Fruit fly (Drosophila melanogaster) whole organism, embryonic: ENCODE measurements around the gene Seipin.

Experiments
- ATbp ChIP-seq: fragments of 200-800 bp; sonication (Bioruptor generic); optimal IDR thresholded peaks from 2 replicates; lab custom pipeline; 2017; ENCODE audit warnings: missing biosample characterization, mild to moderate bottlenecking, missing genetic modification characterization, missing genetic modification reagents
- Atf3 ChIP-seq: fragments of 200-800 bp; sonication (Bioruptor generic); optimal IDR thresholded peaks from 3 replicates; lab custom pipeline; 2016; ENCODE audit warnings: missing biosample characterization, missing genetic modification characterization
- CG10274 ChIP-seq: fragments of 200-800 bp; sonication (Bioruptor generic); optimal IDR thresholded peaks from 3 replicates; lab custom pipeline; 2017; ENCODE audit warnings: missing biosample characterization, mild to moderate bottlenecking, missing genetic modification characterization
- CG10654 ChIP-seq: fragments of 200-800 bp; sonication (Bioruptor generic); optimal IDR thresholded peaks from 2 replicates; lab custom pipeline; 2016; ENCODE audit warnings: missing biosample characterization, missing genetic modification characterization
- CG10979 ChIP-seq: fragments of 200-800 bp; sonication (Bioruptor generic); optimal IDR thresholded peaks from 2 replicates; lab custom pipeline; 2018; ENCODE audit warnings: missing biosample characterization, mild to moderate bottlenecking, missing genetic modification characterization, moderate library complexity
- CG12155 ChIP-seq: fragments of 200-800 bp; sonication (Bioruptor generic); optimal IDR thresholded peaks from 3 replicates; lab custom pipeline; 2016; ENCODE audit warnings: missing biosample characterization, missing genetic modification characterization
- CG13775 ChIP-seq: fragments of 200-800 bp; sonication (Bioruptor generic); optimal IDR thresholded peaks from 3 replicates; lab custom pipeline; 2017; ENCODE audit warnings: missing biosample characterization, mild to moderate bottlenecking, missing genetic modification characterization
- CG15011 ChIP-seq: fragments of 200-800 bp; sonication (Bioruptor generic); optimal IDR thresholded peaks from 3 replicates; lab custom pipeline; 2018; ENCODE audit warnings: missing biosample characterization, mild to moderate bottlenecking, missing genetic modification characterization
- CG1603 ChIP-seq: fragments of 200-800 bp; sonication (Bioruptor generic); optimal IDR thresholded peaks from 2 replicates; lab custom pipeline; 2019; ENCODE audit warnings: missing biosample characterization, mild to moderate bottlenecking, missing genetic modification characterization, moderate library complexity
- CG17912 ChIP-seq: fragments of 200-800 bp; sonication (Bioruptor generic); optimal IDR thresholded peaks from 2 replicates; lab custom pipeline; 2018; ENCODE audit warnings: missing biosample characterization, mild to moderate bottlenecking, missing genetic modification characterization
- CG30403 ChIP-seq: fragments of 200-800 bp; sonication (Bioruptor generic); optimal IDR thresholded peaks from 3 replicates; lab custom pipeline; 2016; ENCODE audit warnings: missing biosample characterization, missing genetic modification characterization
- CG31224 ChIP-seq: fragments of 200-800 bp; sonication (Bioruptor generic); IDR thresholded peaks from 2 replicates; pipeline ENCODE4 v1.3.6; 2022; ENCODE audit warnings: missing biosample characterization, missing genetic modification characterization
- CG34422 ChIP-seq: fragments of 200-800 bp; sonication (Bioruptor generic); IDR thresholded peaks from 3 replicates; pipeline ENCODE4 v1.3.6; 2022; ENCODE audit warnings: missing biosample characterization, missing genetic modification characterization
- CG42726 ChIP-seq: fragments of 200-800 bp; sonication (Bioruptor generic); IDR thresholded peaks from 2 replicates; pipeline ENCODE4 v1.3.6; 2022; ENCODE audit warnings: missing biosample characterization, missing genetic modification characterization; ENCODE audit not compliant: partially characterized antibody
- CG4707 ChIP-seq: fragments of 200-800 bp; sonication (Bioruptor generic); optimal IDR thresholded peaks from 2 replicates; lab custom pipeline; 2018; ENCODE audit warnings: missing biosample characterization, mild to moderate bottlenecking, missing genetic modification characterization, moderate library complexity
- CG6683 ChIP-seq: fragments of 200-800 bp; sonication (Bioruptor generic); optimal IDR thresholded peaks from 2 replicates; lab custom pipeline; 2017; ENCODE audit warnings: missing biosample characterization, mild to moderate bottlenecking, missing genetic modification characterization, missing genetic modification reagents
- CG6813 ChIP-seq: fragments of 200-800 bp; sonication (Bioruptor generic); optimal IDR thresholded peaks from 2 replicates; lab custom pipeline; 2017; ENCODE audit warnings: missing biosample characterization, missing genetic modification characterization, mild to moderate bottlenecking, moderate library complexity, missing genetic modification reagents
- CG6854 ChIP-seq: fragments of 200-800 bp; sonication (Bioruptor generic); optimal IDR thresholded peaks from 3 replicates; lab custom pipeline; 2017; ENCODE audit warnings: missing biosample characterization, mild to moderate bottlenecking, missing genetic modification characterization
- CG7372 ChIP-seq: fragments of 200-800 bp; sonication (Bioruptor generic); IDR thresholded peaks from 2 replicates; pipeline ENCODE4 v1.3.6; 2022; ENCODE audit warnings: missing biosample characterization, missing genetic modification characterization
- CG8765 ChIP-seq: fragments of 200-800 bp; sonication (Bioruptor generic); IDR thresholded peaks from 2 replicates; pipeline ENCODE4 v1.3.6; 2022; ENCODE audit warnings: missing biosample characterization, missing genetic modification characterization
- D ChIP-seq, 2 experiments: fragments of 200-800 bp in 1 of 2; fragments of >200 bp in 1 of 2; sonication (Bioruptor generic) in 1 of 2; optimal IDR thresholded peaks; 2 replicates in 1 of 2; 3 replicates in 1 of 2; lab custom pipeline; 2017; ENCODE audit warnings: mild to moderate bottlenecking in 1 of 2, missing biosample characterization in 1 of 2, missing genetic modification characterization in 1 of 2, missing genetic modification reagents in 1 of 2
- D19B ChIP-seq: fragments of 200-800 bp; sonication (Bioruptor generic); optimal IDR thresholded peaks from 2 replicates; lab custom pipeline; 2017; ENCODE audit warnings: missing biosample characterization, mild to moderate bottlenecking, missing genetic modification characterization
- Doc2 ChIP-seq: fragments of 200-800 bp; sonication (Bioruptor generic); IDR thresholded peaks from 2 replicates; pipeline ENCODE4 v1.3.6; 2022; ENCODE audit warnings: missing biosample characterization, missing genetic modification characterization
- Gug ChIP-seq: fragments of 200-800 bp; sonication (Bioruptor generic); IDR thresholded peaks from 4 replicates; pipeline ENCODE4 v1.3.6; 2022; ENCODE audit warnings: missing biosample characterization, missing genetic modification characterization
- HLH54F ChIP-seq: fragments of 200-800 bp; sonication (Bioruptor generic); optimal IDR thresholded peaks from 3 replicates; lab custom pipeline; 2016; ENCODE audit warnings: missing biosample characterization, missing genetic modification characterization
- NC2β ChIP-seq: fragments of 200-800 bp; sonication (Bioruptor generic); optimal IDR thresholded peaks from 2 replicates; lab custom pipeline; 2016; ENCODE audit warnings: missing biosample characterization, missing genetic modification characterization
- Oaz ChIP-seq: fragments of 200-800 bp; sonication (Bioruptor generic); IDR thresholded peaks from 2 replicates; pipeline ENCODE4 v1.3.6; 2022; ENCODE audit warnings: missing biosample characterization, missing genetic modification characterization
- Sox102F ChIP-seq: fragments of 200-800 bp; sonication (Bioruptor generic); optimal IDR thresholded peaks from 2 replicates; lab custom pipeline; 2018; ENCODE audit warnings: missing biosample characterization, mild to moderate bottlenecking, missing genetic modification characterization, moderate library complexity
- Ssrp ChIP-seq: fragments of 200-800 bp; sonication (Bioruptor generic); optimal IDR thresholded peaks from 2 replicates; lab custom pipeline; 2018; ENCODE audit warnings: missing biosample characterization, mild to moderate bottlenecking, missing genetic modification characterization, moderate library complexity
- Trl ChIP-seq, 3 experiments: fragments of >200 bp in 2 of 3; fragments of 200-800 bp in 1 of 3; sonication (Bioruptor generic) in 1 of 3; optimal IDR thresholded peaks; 2 replicates in 1 of 3; 3 replicates in 2 of 3; lab custom pipeline; 2016 to 2017; ENCODE audit warnings: missing biosample characterization in 1 of 3, missing genetic modification characterization in 1 of 3
- ab ChIP-seq: fragments of 200-800 bp; sonication (Bioruptor generic); optimal IDR thresholded peaks from 2 replicates; lab custom pipeline; 2016; ENCODE audit warnings: missing biosample characterization, missing genetic modification characterization
- aop ChIP-seq: fragments of 200-800 bp; sonication (Bioruptor generic); IDR thresholded peaks from 2 replicates; pipeline ENCODE4 v1.3.6; 2022; ENCODE audit warnings: missing biosample characterization, missing genetic modification characterization
- cato ChIP-seq: fragments of 200-800 bp; sonication (Bioruptor generic); optimal IDR thresholded peaks from 2 replicates; lab custom pipeline; 2016; ENCODE audit warnings: missing biosample characterization, missing genetic modification characterization, borderline replicate concordance
- chm ChIP-seq: fragments of 200-800 bp; sonication (Bioruptor generic); IDR thresholded peaks from 2 replicates; pipeline ENCODE4 v1.3.6; 2022; ENCODE audit warnings: missing biosample characterization, missing genetic modification characterization
- da ChIP-seq: fragments of 200-800 bp; sonication (Bioruptor generic); optimal IDR thresholded peaks from 2 replicates; lab custom pipeline; 2016; ENCODE audit warnings: missing biosample characterization, missing genetic modification characterization
- dysf ChIP-seq: fragments of 200-800 bp; sonication (Bioruptor generic); IDR thresholded peaks from 3 replicates; pipeline ENCODE4 v1.3.6; 2022; ENCODE audit warnings: missing biosample characterization, missing genetic modification characterization
- fd102C ChIP-seq: fragments of 200-800 bp; sonication (Bioruptor generic); optimal IDR thresholded peaks from 2 replicates; lab custom pipeline; 2018; ENCODE audit warnings: missing biosample characterization, mild to moderate bottlenecking, missing genetic modification characterization, moderate library complexity
- gcm2 ChIP-seq: fragments of 200-800 bp; sonication (Bioruptor generic); optimal IDR thresholded peaks from 2 replicates; lab custom pipeline; 2016; ENCODE audit warnings: missing biosample characterization, missing genetic modification characterization
- jigr1 ChIP-seq: fragments of 200-800 bp; sonication (Bioruptor generic); IDR thresholded peaks from 3 replicates; pipeline ENCODE4 v1.3.6; 2022; ENCODE audit warnings: missing biosample characterization, missing genetic modification characterization
- klu ChIP-seq: fragments of 200-800 bp; sonication (Bioruptor generic); IDR thresholded peaks from 2 replicates; pipeline ENCODE4 v1.3.6; 2022; ENCODE audit warnings: missing biosample characterization, missing genetic modification characterization
- lmd ChIP-seq: fragments of 200-800 bp; sonication (Bioruptor generic); IDR thresholded peaks from 2 replicates; pipeline ENCODE4 v1.3.6; 2022; ENCODE audit warnings: missing biosample characterization, missing genetic modification characterization
- pfk ChIP-seq: fragments of 200-800 bp; sonication (Bioruptor generic); optimal IDR thresholded peaks from 2 replicates; lab custom pipeline; 2018; ENCODE audit warnings: missing biosample characterization, mild to moderate bottlenecking, missing genetic modification characterization, moderate library complexity
- scrt ChIP-seq: fragments of 200-800 bp; sonication (Bioruptor generic); optimal IDR thresholded peaks from 2 replicates; lab custom pipeline; 2018; ENCODE audit warnings: missing biosample characterization, mild to moderate bottlenecking, missing genetic modification characterization, moderate library complexity
- sna ChIP-seq: fragments of 200-800 bp; sonication (Bioruptor generic); IDR thresholded peaks from 2 replicates; pipeline ENCODE4 v1.3.6; 2022; ENCODE audit warnings: missing biosample characterization, missing genetic modification characterization; ENCODE audit not compliant: partially characterized antibody
- trem ChIP-seq: fragments of 200-800 bp; optimal IDR thresholded peaks from 3 replicates; lab custom pipeline; 2019; ENCODE audit warnings: missing biosample characterization, mild to moderate bottlenecking, missing genetic modification characterization, moderate library complexity
- ttk ChIP-seq: fragments of 200-800 bp; sonication (Bioruptor generic); IDR thresholded peaks from 2 replicates; pipeline ENCODE4 v2.1.2; 2022; ENCODE audit warnings: missing biosample characterization, missing genetic modification characterization
- vfl ChIP-seq: fragments of 200-800 bp; sonication (Bioruptor generic); optimal IDR thresholded peaks from 2 replicates; lab custom pipeline; 2016; ENCODE audit warnings: missing biosample characterization, missing genetic modification characterization
- wek ChIP-seq: fragments of 200-800 bp; sonication (Bioruptor generic); optimal IDR thresholded peaks from 3 replicates; lab custom pipeline; 2018; ENCODE audit warnings: missing biosample characterization, mild to moderate bottlenecking, missing genetic modification characterization, moderate library complexity

Seipin gene

dm6 chrX:2646022-2646761 is 26.6 kb downstream of the Seipin start:
- TF ChIP-seq CG6813 (GFP tag; lab: Kevin White, UChicago) (peak; percentile 96), da (GFP tag; lab: Kevin White, UChicago) (peak; percentile 92), gcm2 (GFP tag; lab: Kevin White, UChicago) (peak; percentile 92), CG6854 (GFP tag; lab: Kevin White, UChicago) (peak; percentile 97), Ssrp (tag; lab: Kevin White, UChicago) (peak; percentile 95), CG17912 (GFP tag; lab: Kevin White, UChicago) (peak; percentile 76), Trl (optimal IDR thresholded peaks at IDR 0.05; lab: Kevin White, UChicago) (peak; percentile 54 to 82), Trl (GFP tag; optimal IDR thresholded peaks at IDR 0.05; lab: Kevin White, UChicago) (peak; percentile 95), scrt (GFP tag; lab: Kevin White, UChicago) (peak; percentile 94), ATbp (GFP tag; lab: Kevin White, UChicago) (peak; percentile 98), aop (GFP tag; lab: Robert Waterston, UW) (peak; percentile 88), CG10274 (GFP tag; lab: Kevin White, UChicago) (peak; percentile 89), CG10979 (tag; lab: Kevin White, UChicago) (peak; percentile 94), wek (GFP tag; lab: Kevin White, UChicago) (peak; percentile 91), Atf3 (GFP tag; lab: Kevin White, UChicago) (peak; percentile 92), CG30403 (peak; percentile 98), jigr1 (GFP tag; lab: Robert Waterston, UW) (peak; percentile 90), Sox102F (GFP tag; lab: Kevin White, UChicago) (peak; percentile 97), fd102C (GFP tag; lab: Kevin White, UChicago) (peak; percentile 73), chm (peak; percentile 96), cato (peak; percentile 90), CG4707 (GFP tag; lab: Kevin White, UChicago) (peak; percentile 95), CG10654 (GFP tag; lab: Kevin White, UChicago) (peak; percentile 93), vfl (peak; percentile 93), sna (no peak), Gug (GFP tag; lab: Robert Waterston, UW) (peak; percentile 91; the same call in 3 of the 4 replicates), Doc2 (GFP tag; lab: Robert Waterston, UW) (peak; percentile 76; the same call in 1 of the 2 replicates), CG12155 (GFP tag; lab: Kevin White, UChicago) (peak; percentile 95), CG42726 (GFP tag; lab: Robert Waterston, UW) (peak; percentile 22; the same call in 1 of the 2 replicates), Oaz (GFP tag; lab: Robert Waterston, UW) (peak; percentile 96), CG13775 (GFP tag; lab: Kevin White, UChicago) (peak; percentile 95), pfk (GFP tag; lab: Kevin White, UChicago) (peak; percentile 98), CG8765 (GFP tag; lab: Robert Waterston, UW) (peak; percentile 73; the same call in 1 of the 2 replicates), CG1603 (peak; percentile 98), CG7372 (GFP tag; lab: Robert Waterston, UW) (peak; percentile 92), dysf (GFP tag; lab: Robert Waterston, UW) (peak; percentile 97), D (optimal IDR thresholded peaks at IDR 0.05; lab: Kevin White, UChicago) (no peak), D (GFP tag; optimal IDR thresholded peaks at IDR 0.05; lab: Kevin White, UChicago) (peak; percentile 93), trem (tag; lab: Kevin White, UChicago) (peak; percentile 90), lmd (peak; percentile 97), CG6683 (GFP tag; lab: Kevin White, UChicago) (peak; percentile 93), NC2β (GFP tag; lab: Kevin White, UChicago) (peak; percentile 96), CG31224 (peak; percentile 91), HLH54F (GFP tag; lab: Kevin White, UChicago) (peak; percentile 96), CG34422 (GFP tag; lab: Robert Waterston, UW) (peak; percentile 95), ab (GFP tag; lab: Kevin White, UChicago) (peak; percentile 95), klu (GFP tag; lab: Robert Waterston, UW) (peak; percentile 89), CG15011 (GFP tag; lab: Kevin White, UChicago) (peak; percentile 94), D19B (peak; percentile 90), ttk (GFP tag; lab: Robert Waterston, UW) (peak; percentile 92)
